Fruit fly (Drosophila melanogaster) Kc167 (cell line): ENCODE measurements around the gene CG6425.

ENCODE experiments used
- Sin3A ChIP-seq: fragments of >200 bp; optimal IDR thresholded peaks from 2 replicates; lab custom pipeline; 2018; ENCODE audit warnings: missing external identifiers
- psq ChIP-seq: fragments of >200 bp; optimal IDR thresholded peaks from 2 replicates; lab custom pipeline; 2017; ENCODE audit warnings: missing external identifiers

DNA sequence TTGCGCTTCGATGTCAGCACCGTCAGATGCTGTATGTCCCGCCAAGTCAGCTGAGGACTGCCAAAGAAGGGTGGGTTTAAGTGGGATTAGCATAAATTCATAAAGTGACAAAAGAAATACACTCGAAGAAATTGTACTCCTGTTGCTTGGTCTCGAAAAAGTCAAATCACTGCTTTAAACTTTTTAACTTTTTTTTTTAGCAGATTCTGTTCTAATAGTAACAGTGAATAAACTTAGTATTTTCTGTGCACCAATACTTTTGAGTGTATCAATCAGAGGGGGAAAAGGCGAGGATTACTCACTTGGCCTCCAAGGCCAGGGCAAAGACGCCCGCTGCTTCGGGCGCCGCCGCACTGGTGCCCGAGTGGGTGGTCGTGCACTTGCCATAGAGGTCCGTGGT lies 17.1 kb downstream of the CG6425 start:
- TF ChIP-seq Sin3A (lab: Kevin White, UChicago): no peak
- TF ChIP-seq psq (lab: Kevin White, UChicago): no peak
